Fruit fly (Drosophila melanogaster): ENCODE data around the gene scrib.

DNA sequence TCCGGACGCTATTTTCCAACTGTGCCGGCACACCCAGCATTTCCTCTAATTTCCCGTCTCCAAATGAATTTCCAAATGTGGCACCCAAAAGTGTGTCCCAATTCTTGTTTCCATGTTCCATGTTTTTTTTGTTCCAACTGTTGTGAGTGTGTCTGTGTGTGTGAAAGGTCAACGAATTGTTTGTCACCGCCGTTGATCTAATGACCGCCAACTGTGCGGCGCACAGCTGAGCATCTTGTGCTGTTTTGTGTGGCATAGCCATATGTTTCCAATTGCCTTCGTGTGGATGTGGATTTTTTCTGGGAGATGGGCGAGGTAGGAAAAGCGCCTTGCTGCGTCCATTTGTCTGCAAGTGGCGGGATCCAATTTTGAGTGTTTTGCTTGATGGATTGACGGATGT lies 16.1 kb downstream of the scrib start:
- TF ChIP-seq h (optimal IDR thresholded peaks at IDR 0.05) (no peak), psq (optimal IDR thresholded peaks at IDR 0.05) (no peak), ttk (optimal IDR thresholded peaks at IDR 0.05) (no peak)
